Worm (Caenorhabditis elegans) whole organism, L4 larva: ENCODE measurements around the gene F49E8.8.

ENCODE experiments used
- ZK337.2 ChIP-seq: fragments of 200-800 bp; sonication (Bioruptor generic); IDR thresholded peaks from 2 replicates; pipeline ENCODE4 v1.3.6; 2022; ENCODE audit warnings: missing genetic modification reagents, missing genetic modification characterization, missing compliant biosample characterization
- ama-1 ChIP-seq: fragments of 150-350 bp; optimal IDR thresholded peaks from 2 replicates; lab custom pipeline; 2014; ENCODE audit warnings: inconsistent platforms, mixed read lengths
- fkh-10 ChIP-seq: fragments of 150-350 bp; optimal IDR thresholded peaks from 2 replicates; lab custom pipeline; 2014; ENCODE audit warnings: missing biosample characterization, missing genetic modification reagents, missing genetic modification characterization
- lin-39 ChIP-seq: fragments of 150-350 bp; optimal IDR thresholded peaks from 2 replicates; lab custom pipeline; 2014; ENCODE audit warnings: missing biosample characterization, missing genetic modification reagents, missing genetic modification characterization
- nhr-11 ChIP-seq: fragments of 150-350 bp; optimal IDR thresholded peaks from 2 replicates; lab custom pipeline; 2014; ENCODE audit warnings: missing biosample characterization, missing genetic modification characterization
- nhr-76 ChIP-seq: fragments of 150-350 bp; optimal IDR thresholded peaks from 2 replicates; lab custom pipeline; 2014; ENCODE audit warnings: missing biosample characterization, missing genetic modification characterization
- pqm-1 ChIP-seq: sonication (generic microtip); optimal IDR thresholded peaks from 2 replicates; lab custom pipeline; 2017; ENCODE audit warnings: missing biosample characterization, missing genetic modification characterization
- skn-1 ChIP-seq: fragments of 150-350 bp; optimal IDR thresholded peaks from 2 replicates; lab custom pipeline; 2014; ENCODE audit warnings: missing biosample characterization, missing genetic modification characterization
- zip-2 ChIP-seq: fragments of 150-350 bp; optimal IDR thresholded peaks from 2 replicates; lab custom pipeline; 2014; ENCODE audit warnings: missing biosample characterization, missing genetic modification characterization

DNA sequence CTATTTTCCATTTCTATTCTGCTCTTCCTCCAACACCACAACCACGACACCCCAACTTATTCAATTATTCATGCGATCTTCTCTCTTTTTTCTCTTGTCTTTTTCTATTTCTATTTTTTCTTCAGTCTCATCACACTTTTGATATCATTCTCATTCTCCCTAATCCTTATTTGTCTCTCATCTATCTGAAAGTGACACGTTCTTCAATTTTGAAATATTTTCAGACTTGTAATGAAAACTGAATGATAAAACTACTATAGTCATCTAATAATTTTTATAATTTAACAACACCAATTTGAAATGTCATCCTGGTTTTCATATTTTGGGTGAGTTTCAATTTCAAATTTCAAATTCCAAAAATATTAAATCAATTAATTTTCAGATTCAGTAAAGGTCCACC lies 32.2 kb downstream of the F49E8.8 start, which contains the start of gene cla-1:
- TF ChIP-seq pqm-1 (no peak), zip-2 (tag; lab: Kevin White, UChicago) (no peak), nhr-76 (tag; lab: Kevin White, UChicago) (no peak), fkh-10 (GFP tag; lab: Kevin White, UChicago) (no peak), lin-39 (tag; lab: Kevin White, UChicago) (no peak), skn-1 (no peak), nhr-11 (tag; lab: Kevin White, UChicago) (no peak), ama-1 (lab: Kevin White, UChicago) (no peak), ZK337.2 (GFP tag; lab: Robert Waterston, UW) (no peak)
